Fruit fly (Drosophila melanogaster): Measurements from ENCODE around the gene RpS27.

RpS27 gene

DNA sequence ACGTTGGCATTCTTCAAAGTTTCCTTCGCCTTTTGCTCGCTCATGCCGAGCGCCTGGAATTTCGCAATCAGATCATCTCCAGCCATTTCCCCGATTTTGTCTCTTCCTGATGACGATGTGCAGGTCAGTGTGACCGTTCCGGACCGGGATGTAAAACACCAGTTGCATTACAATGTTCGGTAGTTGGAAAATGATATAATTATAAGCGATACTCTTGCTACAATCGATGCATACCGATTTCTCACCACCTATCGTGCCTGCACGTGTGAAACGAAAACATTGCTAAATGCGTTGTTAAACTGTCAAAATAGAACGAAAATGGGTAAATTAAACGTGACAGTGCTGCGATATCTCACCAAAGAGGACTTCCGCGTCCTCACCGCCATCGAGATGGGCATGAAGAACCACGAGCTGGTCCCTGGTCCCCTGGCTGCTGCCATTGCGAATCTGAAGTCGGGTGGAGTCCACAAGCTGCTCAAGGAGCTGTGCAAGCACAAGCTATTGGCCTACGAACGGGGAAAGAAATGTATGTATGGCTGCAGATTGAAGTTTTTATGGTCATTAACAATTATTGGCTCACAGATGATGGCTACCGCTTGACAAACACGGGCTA, 18.4 kb upstream of the RpS27 start, which contains the start of the genes GlnRS and RIOK2 (continued):
- TF ChIP-seq CG3407 (GFP tag; optimal IDR thresholded peaks at IDR 0.05) (no peak), Adf1 (GFP tag; IDR thresholded peaks at IDR 0.05) (no peak), CG8765 (GFP tag; IDR thresholded peaks at IDR 0.05) (no peak), CG3838 (GFP tag; optimal IDR thresholded peaks at IDR 0.05) (no peak), repo (GFP tag; optimal IDR thresholded peaks at IDR 0.05) (no peak), rib (GFP tag; IDR thresholded peaks at IDR 0.05) (no peak), CG43689 (GFP tag; IDR thresholded peaks at IDR 0.05) (no peak), CG42726 (GFP tag; IDR thresholded peaks at IDR 0.05; ENCODE audit: partially characterized antibody) (peak; percentile 91), Dad (GFP tag; optimal IDR thresholded peaks at IDR 0.05) (no peak), dati (GFP tag; IDR thresholded peaks at IDR 0.05) (no peak), vfl (GFP tag; optimal IDR thresholded peaks at IDR 0.05) (no peak), crol (GFP tag; IDR thresholded peaks at IDR 0.05) (no peak), ems (GFP tag; optimal IDR thresholded peaks at IDR 0.05) (no peak), usp (GFP tag; optimal IDR thresholded peaks at IDR 0.05) (no peak), GATAe (GFP tag; conservative IDR thresholded peaks at IDR 0.05) (no peak), ato (GFP tag; IDR thresholded peaks at IDR 0.05; ENCODE audit: partially characterized antibody) (peak; percentile 90), CG16863 (GFP tag; optimal IDR thresholded peaks at IDR 0.05) (no peak), Gsc (GFP tag; IDR thresholded peaks at IDR 0.05) (no peak), gsb-n (tag; optimal IDR thresholded peaks at IDR 0.05) (no peak), CG7786 (GFP tag; optimal IDR thresholded peaks at IDR 0.05) (peak; percentile 10), zfh1 (GFP tag; IDR thresholded peaks at IDR 0.05) (no peak), CG2199 (GFP tag; IDR thresholded peaks at IDR 0.05) (no peak), CG3163 (GFP tag; optimal IDR thresholded peaks at IDR 0.05) (no peak), fu2 (GFP tag; optimal IDR thresholded peaks at IDR 0.05) (no peak), CG34224 (GFP tag; IDR thresholded peaks at IDR 0.05; ENCODE audit: partially characterized antibody) (peak; percentile 97), Atf6 (GFP tag; IDR thresholded peaks at IDR 0.05) (no peak), CG6175 (GFP tag; IDR thresholded peaks at IDR 0.05) (no peak), Side (GFP tag; optimal IDR thresholded peaks at IDR 0.05) (peak; percentile 34), CTCF (GFP tag; optimal IDR thresholded peaks at IDR 0.05) (peak; percentile 10), sima (GFP tag; optimal IDR thresholded peaks at IDR 0.05) (no peak), wek (GFP tag; optimal IDR thresholded peaks at IDR 0.05) (peak; percentile 11), fd102C (GFP tag; optimal IDR thresholded peaks at IDR 0.05) (no peak), tio (GFP tag; optimal IDR thresholded peaks at IDR 0.05) (no peak), Dip3 (GFP tag; optimal IDR thresholded peaks at IDR 0.05) (no peak), Pdp1 (GFP tag; optimal IDR thresholded peaks at IDR 0.05) (no peak), CG10209 (GFP tag; optimal IDR thresholded peaks at IDR 0.05) (no peak), CG12155 (GFP tag; optimal IDR thresholded peaks at IDR 0.05) (no peak), CG3995 (GFP tag; optimal IDR thresholded peaks at IDR 0.05) (peak; percentile 50), slou (GFP tag; optimal IDR thresholded peaks at IDR 0.05) (no peak), CG33557 (GFP tag; optimal IDR thresholded peaks at IDR 0.05) (no peak), CG2129 (GFP tag; IDR thresholded peaks at IDR 0.05; ENCODE audit: partially characterized antibody) (peak; percentile 87), CG18476 (GFP tag; optimal IDR thresholded peaks at IDR 0.05) (no peak), CG10321 (GFP tag; IDR thresholded peaks at IDR 0.05) (no peak), CG12942 (GFP tag; optimal IDR thresholded peaks at IDR 0.05) (no peak), vnd (GFP tag; IDR thresholded peaks at IDR 0.05; ENCODE audit: partially characterized antibody) (peak; percentile 92), lmd (GFP tag; IDR thresholded peaks at IDR 0.05) (no peak), disco-r (GFP tag; optimal IDR thresholded peaks at IDR 0.05) (no peak), sna (GFP tag; IDR thresholded peaks at IDR 0.05; ENCODE audit: partially characterized antibody) (peak; percentile 93), CG6854 (GFP tag; optimal IDR thresholded peaks at IDR 0.05) (no peak), CG9817 (tag; optimal IDR thresholded peaks at IDR 0.05) (no peak), CoRest (tag; optimal IDR thresholded peaks at IDR 0.05) (no peak), CG3726 (GFP tag; IDR thresholded peaks at IDR 0.05) (no peak)

Measured in whole organism, embryonic.